Fruit fly (Drosophila melanogaster) whole organism, embryonic: ENCODE results near the gene CG43060.

ENCODE experiments used
- BtbVII ChIP-seq: fragments of 200-800 bp; sonication (Bioruptor generic); optimal IDR thresholded peaks from 3 replicates; lab custom pipeline; 2017; ENCODE audit warnings: missing biosample characterization, mild to moderate bottlenecking, missing genetic modification characterization
- CG10147 ChIP-seq: fragments of 200-800 bp; sonication (Bioruptor generic); optimal IDR thresholded peaks from 2 replicates; lab custom pipeline; 2019; ENCODE audit warnings: missing biosample characterization, mild to moderate bottlenecking, missing genetic modification characterization, moderate library complexity
- CG10267 ChIP-seq: fragments of 200-800 bp; sonication (Bioruptor generic); optimal IDR thresholded peaks from 2 replicates; lab custom pipeline; 2018; ENCODE audit warnings: missing biosample characterization, mild to moderate bottlenecking, missing genetic modification characterization, moderate library complexity
- CG10431 ChIP-seq: fragments of 200-800 bp; sonication (Bioruptor generic); optimal IDR thresholded peaks from 3 replicates; lab custom pipeline; 2018; ENCODE audit warnings: missing biosample characterization, mild to moderate bottlenecking, missing genetic modification characterization
- CG10654 ChIP-seq: fragments of 200-800 bp; sonication (Bioruptor generic); optimal IDR thresholded peaks from 2 replicates; lab custom pipeline; 2016; ENCODE audit warnings: missing biosample characterization, missing genetic modification characterization
- CG1233 ChIP-seq: fragments of 200-800 bp; sonication (Bioruptor generic); optimal IDR thresholded peaks from 4 replicates; lab custom pipeline; 2018; ENCODE audit warnings: missing biosample characterization, mild to moderate bottlenecking, missing genetic modification characterization
- CG12659 ChIP-seq: fragments of 200-800 bp; sonication (Bioruptor generic); optimal IDR thresholded peaks from 3 replicates; lab custom pipeline; 2017; ENCODE audit warnings: mild to moderate bottlenecking, missing biosample characterization, missing genetic modification reagents, missing genetic modification characterization
- CG13424 ChIP-seq: fragments of 200-800 bp; sonication (Bioruptor generic); optimal IDR thresholded peaks from 2 replicates; lab custom pipeline; 2019; ENCODE audit warnings: missing biosample characterization, mild to moderate bottlenecking, missing genetic modification characterization, moderate library complexity
- CG1529 ChIP-seq: fragments of 200-800 bp; sonication (Bioruptor generic); optimal IDR thresholded peaks from 3 replicates; lab custom pipeline; 2018; ENCODE audit warnings: missing biosample characterization, missing genetic modification characterization
- CG17186 ChIP-seq: fragments of 200-800 bp; sonication (Bioruptor generic); optimal IDR thresholded peaks from 3 replicates; lab custom pipeline; 2017; ENCODE audit warnings: missing biosample characterization, missing genetic modification reagents, missing genetic modification characterization
- CG18262 ChIP-seq: fragments of 200-800 bp; optimal IDR thresholded peaks from 3 replicates; lab custom pipeline; 2019; ENCODE audit warnings: missing biosample characterization, mild to moderate bottlenecking, missing genetic modification characterization, moderate library complexity
- CG2678 ChIP-seq: fragments of 200-800 bp; sonication (Bioruptor generic); optimal IDR thresholded peaks from 3 replicates; lab custom pipeline; 2019; ENCODE audit warnings: missing biosample characterization, mild to moderate bottlenecking, missing genetic modification characterization, moderate library complexity
- CG2875 ChIP-seq: fragments of 200-800 bp; sonication (Bioruptor generic); optimal IDR thresholded peaks from 2 replicates; lab custom pipeline; 2017; ENCODE audit warnings: missing biosample characterization, mild to moderate bottlenecking, missing genetic modification characterization, missing genetic modification reagents
- CG3065 ChIP-seq: fragments of 200-800 bp; sonication (Bioruptor generic); optimal IDR thresholded peaks from 2 replicates; lab custom pipeline; 2016; ENCODE audit warnings: missing biosample characterization, missing genetic modification characterization
- CG32532 ChIP-seq: fragments of 200-800 bp; sonication (Bioruptor generic); IDR thresholded peaks from 2 replicates; pipeline ENCODE4 v1.3.6; 2022; ENCODE audit warnings: missing biosample characterization, missing genetic modification characterization
- CG4617 ChIP-seq: fragments of 200-800 bp; sonication (Bioruptor generic); optimal IDR thresholded peaks from 3 replicates; lab custom pipeline; 2016; ENCODE audit warnings: missing biosample characterization, missing genetic modification characterization, borderline replicate concordance
- CG5245 ChIP-seq: fragments of 200-800 bp; sonication (Bioruptor generic); optimal IDR thresholded peaks from 3 replicates; lab custom pipeline; 2016; ENCODE audit warnings: missing biosample characterization, missing genetic modification characterization
- CG7928 ChIP-seq: fragments of 200-800 bp; sonication (Bioruptor generic); optimal IDR thresholded peaks from 2 replicates; lab custom pipeline; 2017; ENCODE audit warnings: missing biosample characterization, mild to moderate bottlenecking, missing genetic modification characterization
- CG9609 ChIP-seq: fragments of 200-800 bp; sonication (Bioruptor generic); optimal IDR thresholded peaks from 3 replicates; lab custom pipeline; 2016; ENCODE audit warnings: missing biosample characterization, missing genetic modification characterization
- CG9727 ChIP-seq: fragments of 200-800 bp; sonication (Bioruptor generic); optimal IDR thresholded peaks from 3 replicates; lab custom pipeline; 2017; ENCODE audit warnings: missing biosample characterization, mild to moderate bottlenecking, missing genetic modification characterization
- CG9817 ChIP-seq: fragments of 200-800 bp; sonication (Bioruptor generic); optimal IDR thresholded peaks from 2 replicates; lab custom pipeline; 2018; ENCODE audit warnings: missing biosample characterization, mild to moderate bottlenecking, missing genetic modification characterization, moderate library complexity
- CG9932 ChIP-seq: fragments of 200-800 bp; sonication (Bioruptor generic); IDR thresholded peaks from 2 replicates; pipeline ENCODE4 v1.3.6; 2022; ENCODE audit warnings: missing biosample characterization, missing genetic modification characterization
- Dek ChIP-seq: fragments of 200-800 bp; sonication (Bioruptor generic); optimal IDR thresholded peaks from 3 replicates; lab custom pipeline; 2019; ENCODE audit warnings: missing biosample characterization, mild to moderate bottlenecking, missing genetic modification characterization, moderate library complexity
- HLH54F ChIP-seq: fragments of 200-800 bp; sonication (Bioruptor generic); optimal IDR thresholded peaks from 3 replicates; lab custom pipeline; 2016; ENCODE audit warnings: missing biosample characterization, missing genetic modification characterization
- Hmx ChIP-seq: fragments of 200-800 bp; sonication (Bioruptor generic); optimal IDR thresholded peaks from 2 replicates; lab custom pipeline; 2016; ENCODE audit warnings: missing biosample characterization, missing genetic modification characterization
- Hsf ChIP-seq: fragments of 200-800 bp; sonication (Bioruptor generic); optimal IDR thresholded peaks from 3 replicates; lab custom pipeline; 2016; ENCODE audit warnings: missing biosample characterization, missing genetic modification characterization
- Lpt ChIP-seq: fragments of >200 bp; optimal IDR thresholded peaks from 2 replicates; lab custom pipeline; 2018; ENCODE audit warnings: missing biosample characterization, missing genetic modification characterization
- NFAT ChIP-seq: fragments of 200-800 bp; sonication (Bioruptor generic); IDR thresholded peaks from 2 replicates; pipeline ENCODE4 v1.3.6; 2022; ENCODE audit warnings: missing biosample characterization, missing genetic modification characterization
- NK7.1 ChIP-seq: fragments of 200-800 bp; sonication (Bioruptor generic); optimal IDR thresholded peaks from 3 replicates; lab custom pipeline; 2016; ENCODE audit warnings: missing biosample characterization, missing genetic modification characterization
- Nf-YB ChIP-seq: fragments of 200-800 bp; sonication (Bioruptor generic); optimal IDR thresholded peaks from 3 replicates; lab custom pipeline; 2019; ENCODE audit warnings: missing biosample characterization, mild to moderate bottlenecking, missing genetic modification characterization, moderate library complexity
- Spps ChIP-seq: fragments of 200-800 bp; sonication (Bioruptor generic); optimal IDR thresholded peaks from 2 replicates; lab custom pipeline; 2018; ENCODE audit warnings: missing biosample characterization, mild to moderate bottlenecking, missing genetic modification characterization
- TFAM ChIP-seq: fragments of 200-800 bp; sonication (Bioruptor generic); optimal IDR thresholded peaks from 2 replicates; lab custom pipeline; 2017; ENCODE audit warnings: missing biosample characterization, missing genetic modification characterization, inconsistent platforms
- Taf1 ChIP-seq: fragments of 200-800 bp; sonication (Bioruptor generic); IDR thresholded peaks from 2 replicates; pipeline ENCODE4 v1.3.6; 2022; ENCODE audit warnings: missing biosample characterization, missing genetic modification characterization
- Xbp1 ChIP-seq: fragments of 200-800 bp; sonication (Bioruptor generic); optimal IDR thresholded peaks from 3 replicates; lab custom pipeline; 2016; ENCODE audit warnings: missing biosample characterization, mild to moderate bottlenecking, missing genetic modification characterization
- cad ChIP-seq: fragments of >200 bp; optimal IDR thresholded peaks from 2 replicates; lab custom pipeline; 2017; ENCODE audit warnings: missing biosample characterization, missing genetic modification characterization
- dmrt99B ChIP-seq: fragments of 200-800 bp; sonication (Bioruptor generic); optimal IDR thresholded peaks from 2 replicates; lab custom pipeline; 2018; ENCODE audit warnings: missing biosample characterization, mild to moderate bottlenecking, missing genetic modification characterization, moderate library complexity
- dpn ChIP-seq, 2 experiments: fragments of 200-800 bp; sonication (Bioruptor generic); optimal IDR thresholded peaks; 3 replicates each; lab custom pipeline; 2016; ENCODE audit warnings: missing biosample characterization in 2 of 2, missing genetic modification characterization in 2 of 2
- ems ChIP-seq: fragments of 200-800 bp; sonication (Bioruptor generic); optimal IDR thresholded peaks from 3 replicates; lab custom pipeline; 2016; ENCODE audit warnings: missing biosample characterization, missing genetic modification characterization
- kah ChIP-seq: fragments of 200-800 bp; sonication (Bioruptor generic); optimal IDR thresholded peaks from 2 replicates; lab custom pipeline; 2018; ENCODE audit warnings: missing biosample characterization, mild to moderate bottlenecking, missing genetic modification characterization
- kni ChIP-seq: fragments of 200-800 bp; sonication (Bioruptor generic); optimal IDR thresholded peaks from 3 replicates; lab custom pipeline; 2017; ENCODE audit warnings: mild to moderate bottlenecking, missing biosample characterization, missing genetic modification reagents, missing genetic modification characterization
- maf-S ChIP-seq: fragments of 200-800 bp; sonication (Bioruptor generic); optimal IDR thresholded peaks from 2 replicates; lab custom pipeline; 2016; ENCODE audit warnings: missing biosample characterization, missing genetic modification characterization
- org-1 ChIP-seq: fragments of 200-800 bp; sonication (Bioruptor generic); optimal IDR thresholded peaks from 2 replicates; lab custom pipeline; 2017; ENCODE audit warnings: missing biosample characterization, missing genetic modification characterization
- pnt ChIP-seq: fragments of 200-800 bp; sonication (Bioruptor generic); optimal IDR thresholded peaks from 3 replicates; lab custom pipeline; 2016; ENCODE audit warnings: missing biosample characterization, missing genetic modification characterization
- row ChIP-seq: fragments of 200-800 bp; sonication (Bioruptor generic); IDR thresholded peaks from 3 replicates; pipeline ENCODE4 v1.3.6; 2022; ENCODE audit warnings: missing biosample characterization, missing genetic modification characterization
- sc ChIP-seq, 3 experiments: fragments of >200 bp in 2 of 3; fragments of 200-800 bp in 1 of 3; sonication (Bioruptor generic) in 1 of 3; optimal IDR thresholded peaks; 2 replicates in 2 of 3; 3 replicates in 1 of 3; lab custom pipeline; 2017; ENCODE audit warnings: mild to moderate bottlenecking in 1 of 3, missing biosample characterization in 1 of 3, missing genetic modification characterization in 1 of 3, missing genetic modification reagents in 1 of 3
- seq ChIP-seq: fragments of 200-800 bp; sonication (Bioruptor generic); IDR thresholded peaks from 2 replicates; pipeline ENCODE4 v1.3.6; 2022; ENCODE audit warnings: missing biosample characterization, missing genetic modification characterization
- sim ChIP-seq: fragments of 200-800 bp; sonication (Bioruptor generic); IDR thresholded peaks from 2 replicates; pipeline ENCODE4 v1.3.6; 2022; ENCODE audit warnings: missing biosample characterization, missing genetic modification characterization
- ssp ChIP-seq: fragments of 200-800 bp; sonication (Bioruptor generic); IDR thresholded peaks from 2 replicates; pipeline ENCODE4 v1.3.6; 2022; ENCODE audit warnings: missing biosample characterization, missing genetic modification characterization
- tin ChIP-seq: fragments of 200-800 bp; sonication (Bioruptor generic); optimal IDR thresholded peaks from 3 replicates; lab custom pipeline; 2016; ENCODE audit warnings: missing biosample characterization, missing genetic modification characterization
- tio ChIP-seq: fragments of 200-800 bp; sonication (Bioruptor generic); optimal IDR thresholded peaks from 2 replicates; lab custom pipeline; 2017; ENCODE audit warnings: missing biosample characterization, missing genetic modification characterization, inconsistent platforms
- unpg ChIP-seq: fragments of 200-800 bp; sonication (Bioruptor generic); optimal IDR thresholded peaks from 3 replicates; lab custom pipeline; 2018; ENCODE audit warnings: missing biosample characterization, mild to moderate bottlenecking, missing genetic modification characterization, moderate library complexity

CG43060 gene

dm6 chr3R:8072635-8073034 is 31.6 kb downstream of the CG43060 start:
- TF ChIP-seq Taf1 (GFP tag; lab: Robert Waterston, UW) (0 out of 2 replicates have a peak, but pooled peaks have one; percentile 24), kah (GFP tag; lab: Kevin White, UChicago) (no peak), CG10267 (no peak), pnt (GFP tag; lab: Kevin White, UChicago) (no peak), CG4617 (GFP tag; lab: Kevin White, UChicago) (no peak), CG5245 (GFP tag; lab: Kevin White, UChicago) (no peak), CG17186 (GFP tag; lab: Kevin White, UChicago) (no peak), CG2875 (GFP tag; lab: Kevin White, UChicago) (no peak), NK7.1 (no peak), Dek (tag; lab: Kevin White, UChicago) (no peak), Nf-YB (GFP tag; lab: Kevin White, UChicago) (no peak), BtbVII (GFP tag; lab: Kevin White, UChicago) (peak; percentile 28), CG2678 (tag; lab: Kevin White, UChicago) (peak; percentile 52), dpn (GFP tag; optimal IDR thresholded peaks at IDR 0.05; lab: Kevin White, UChicago) (peak; percentile 18 to 20), CG13424 (tag; lab: Kevin White, UChicago) (peak; percentile 9), CG7928 (GFP tag; lab: Kevin White, UChicago) (no peak), CG12659 (peak; percentile 2), HLH54F (peak; percentile 3), CG1233 (GFP tag; lab: Kevin White, UChicago) (no peak), sc (optimal IDR thresholded peaks at IDR 0.05; lab: Kevin White, UChicago) (no peak), sc (GFP tag; optimal IDR thresholded peaks at IDR 0.05; lab: Kevin White, UChicago) (no peak), Spps (tag; lab: Kevin White, UChicago) (no peak), sim (no peak), dmrt99B (tag; lab: Kevin White, UChicago) (peak; percentile 54), kni (no peak), CG10654 (GFP tag; lab: Kevin White, UChicago) (no peak), tio (peak; percentile 20), TFAM (no peak), ems (peak; percentile 12), CG18262 (tag; lab: Kevin White, UChicago) (no peak), NFAT (no peak), cad (GFP tag; lab: Kevin White, UChicago) (no peak), CG1529 (GFP tag; lab: Kevin White, UChicago) (no peak), org-1 (peak; percentile 33), unpg (GFP tag; lab: Kevin White, UChicago) (peak; percentile 47), seq (GFP tag; lab: Robert Waterston, UW) (no peak), ssp (GFP tag; lab: Robert Waterston, UW) (no peak), CG9817 (tag; lab: Kevin White, UChicago) (peak; percentile 22), CG9609 (GFP tag; lab: Kevin White, UChicago) (no peak), CG10147 (no peak), tin (GFP tag; lab: Kevin White, UChicago) (no peak), Lpt (GFP tag; lab: Kevin White, UChicago) (no peak), Hsf (GFP tag; lab: Kevin White, UChicago) (no peak), CG3065 (GFP tag; lab: Kevin White, UChicago) (no peak), CG32532 (peak; percentile 33; the same call in 1 of the 2 replicates), maf-S (GFP tag; lab: Kevin White, UChicago) (no peak), CG9727 (peak; percentile 9), CG10431 (no peak), row (GFP tag; lab: Robert Waterston, UW) (peak; percentile 54; the same call in 1 of the 3 replicates), CG9932 (GFP tag; lab: Robert Waterston, UW) (peak; percentile 35; the same call in 1 of the 2 replicates), Hmx (GFP tag; lab: Kevin White, UChicago) (no peak), Xbp1 (peak; percentile 25)
